Worm (Caenorhabditis elegans) whole organism, young adult: ENCODE data around the gene col-79.

ENCODE experiments used
- F49E8.2 ChIP-seq: sonication (generic microtip); optimal IDR thresholded peaks from 3 replicates; lab custom pipeline; 2017; ENCODE audit warnings: missing genetic modification characterization, mild to moderate bottlenecking, missing compliant biosample characterization, antibody characterized with exemption, moderate library complexity; ENCODE audit not compliant: insufficient read depth
- F57A8.1 ChIP-seq: fragments of 200-800 bp; sonication (Bioruptor generic); optimal IDR thresholded peaks from 2 replicates; lab custom pipeline; 2018; ENCODE audit warnings: mild to moderate bottlenecking, missing genetic modification characterization, moderate library complexity, missing compliant biosample characterization
- athp-1 ChIP-seq: sonication (generic microtip); optimal IDR thresholded peaks from 2 replicates; lab custom pipeline; 2017; ENCODE audit warnings: mild to moderate bottlenecking, missing genetic modification characterization, missing compliant biosample characterization
- cebp-1 ChIP-seq, 2 experiments: fragments of 200-800 bp in 1 of 2; sonication (Bioruptor generic) in 1 of 2; sonication (generic microtip) in 1 of 2; IDR thresholded peaks in 1 of 2; optimal IDR thresholded peaks in 1 of 2; 2 replicates each; pipeline versions ENCODE4 v1.3.6 to Lab custom; 2017 to 2022; ENCODE audit warnings: missing compliant biosample characterization in 2 of 2, missing genetic modification characterization in 2 of 2, mild to moderate bottlenecking in 1 of 2, missing genetic modification reagents in 1 of 2, moderate library complexity in 1 of 2
- him-1 ChIP-seq: sonication (generic microtip); optimal IDR thresholded peaks from 2 replicates; lab custom pipeline; 2016; ENCODE audit warnings: missing genotype, missing genetic modification reagents, missing genetic modification characterization, missing compliant biosample characterization
- mxl-1 ChIP-seq: sonication (generic microtip); optimal IDR thresholded peaks from 2 replicates; lab custom pipeline; 2016; ENCODE audit warnings: missing genetic modification characterization, missing compliant biosample characterization
- pha-4 ChIP-seq: fragments of 150-350 bp; sonication (generic microtip); optimal IDR thresholded peaks from 2 replicates; lab custom pipeline; 2014; ENCODE audit warnings: missing biosample characterization, missing genetic modification reagents, missing genetic modification characterization
- rpc-1 ChIP-seq, 2 experiments: fragments of 150-350 bp in 1 of 2; sonication (generic microtip) in 1 of 2; optimal IDR thresholded peaks; 2 replicates each; lab custom pipeline; 2014 to 2018; ENCODE audit warnings: missing biosample characterization in 1 of 2, missing genetic modification characterization in 1 of 2, missing genetic modification reagents in 1 of 2, missing genotype in 1 of 2
- tbp1 ChIP-seq: fragments of 200-800 bp; sonication (Bioruptor generic); optimal IDR thresholded peaks from 2 replicates; lab custom pipeline; 2018; ENCODE audit warnings: mild to moderate bottlenecking, missing genetic modification characterization, missing compliant biosample characterization
- unc-130 ChIP-seq: sonication (generic microtip); optimal IDR thresholded peaks from 2 replicates; lab custom pipeline; 2016; ENCODE audit warnings: missing genetic modification reagents, missing genetic modification characterization, missing compliant biosample characterization
- ztf-18 ChIP-seq: sonication (generic microtip); optimal IDR thresholded peaks from 2 replicates; lab custom pipeline; 2016; ENCODE audit warnings: missing genotype, mild to moderate bottlenecking, missing genetic modification characterization, missing compliant biosample characterization
- ztf-22 ChIP-seq: fragments of 200-800 bp; sonication (Bioruptor generic); optimal IDR thresholded peaks from 2 replicates; lab custom pipeline; 2018; ENCODE audit warnings: mild to moderate bottlenecking, missing genetic modification characterization, moderate library complexity, missing compliant biosample characterization
- ztf-28 ChIP-seq: fragments of 200-800 bp; sonication (Bioruptor generic); IDR thresholded peaks from 2 replicates; pipeline ENCODE4 v1.3.6; 2022; ENCODE audit warnings: missing genetic modification reagents, missing genetic modification characterization, missing compliant biosample characterization

ce11 chrII:10694713-10695112, 8.7 kb upstream of the col-79 start, which contains the start of gene lgc-57:
- TF ChIP-seq pha-4 (tag; lab: Kevin White, UChicago): no peak
- no peak for TF ChIP-seq F57A8.1 (GFP tag; lab: Kevin White, UChicago)
- no peak for TF ChIP-seq rpc-1 (optimal IDR thresholded peaks at IDR 0.05; lab: Kevin White, UChicago)
- no peak for TF ChIP-seq rpc-1 (tag; optimal IDR thresholded peaks at IDR 0.05; lab: Kevin White, UChicago)
- TF ChIP-seq cebp-1 (GFP tag; IDR thresholded peaks at IDR 0.05; lab: Robert Waterston, UW): no peak
- TF ChIP-seq cebp-1 (tag; optimal IDR thresholded peaks at IDR 0.05; lab: Kevin White, UChicago): no peak
- TF ChIP-seq ztf-22 (GFP tag; lab: Kevin White, UChicago): no peak
- no peak for TF ChIP-seq unc-130
- TF ChIP-seq ztf-28 (GFP tag; lab: Robert Waterston, UW): no peak
- TF ChIP-seq ztf-18: no peak
- TF ChIP-seq tbp1 (GFP tag; lab: Kevin White, UChicago): no peak
- TF ChIP-seq mxl-1 (tag; lab: Kevin White, UChicago): no peak
- TF ChIP-seq athp-1 (tag; lab: Kevin White, UChicago): no peak
- TF ChIP-seq him-1 (tag; lab: Kevin White, UChicago): no peak
- no peak for TF ChIP-seq F49E8.2 (tag; lab: Kevin White, UChicago)
